Worm (Caenorhabditis elegans): Measurements from ENCODE around the gene F56B3.9.

Gene F56B3.9

ce11 chrIV:801162-801561 is 30.0 kb downstream of the F56B3.9 start:
- no peak for TF ChIP-seq T26A5.8 (tag; optimal IDR thresholded peaks at IDR 0.05)
- TF ChIP-seq sdz-38 (tag; optimal IDR thresholded peaks at IDR 0.05), result no peak
- no peak for TF ChIP-seq ama-1 (optimal IDR thresholded peaks at IDR 0.05)
- TF ChIP-seq ama-1 (GFP tag; optimal IDR thresholded peaks at IDR 0.05), result no peak
- TF ChIP-seq snpc-3.4 (tag; optimal IDR thresholded peaks at IDR 0.05), result no peak
- TF ChIP-seq egrh-3 (GFP tag; IDR thresholded peaks at IDR 0.05), result no peak

- TF ChIP-seq nhr-90 (tag; optimal IDR thresholded peaks at IDR 0.05), result no peak
- TF ChIP-seq somi-1 (GFP tag; optimal IDR thresholded peaks at IDR 0.05), result no peak
- no peak for TF ChIP-seq nfya-2 (GFP tag; IDR thresholded peaks at IDR 0.05)
- no peak for TF ChIP-seq zim-3 (tag; optimal IDR thresholded peaks at IDR 0.05)
- no peak for TF ChIP-seq Y53F4B.3 (GFP tag; IDR thresholded peaks at IDR 0.05)
Measured at ce11 chrIV:804802-805201, 33.6 kb downstream of the F56B3.9 start, which contains the start of gene Y55F3BL.4. TSS of gene Y55F3BL.4 (plus strand) at chrIV:805102.

- TF ChIP-seq mcd-1 (GFP tag; IDR thresholded peaks at IDR 0.05) (no peak), aptf-2 (GFP tag; conservative IDR thresholded peaks at IDR 0.05) (no peak), hlh-26 (GFP tag; conservative IDR thresholded peaks at IDR 0.05) (no peak)
Measured at ce11 chrIV:805693-806092, 34.5 kb downstream of the F56B3.9 start.

ce11 chrIV:807027-807516 is 35.9 kb downstream of the F56B3.9 start, which contains the start of gene Y55F3BL.6:
TSS of gene Y55F3BL.6 (minus strand) at chrIV:807077.
- TF ChIP-seq B0035.1 (tag; optimal IDR thresholded peaks at IDR 0.05) (no peak), F33H1.4 (GFP tag; IDR thresholded peaks at IDR 0.05) (peak; percentile 23; the same call in 1 of the 2 replicates), madf-3 (GFP tag; IDR thresholded peaks at IDR 0.05) (0 out of 2 replicates have a peak, but pooled peaks have one; percentile 50), cebp-1 (GFP tag; IDR thresholded peaks at IDR 0.05) (no peak), cebp-1 (tag; optimal IDR thresholded peaks at IDR 0.05) (peak; percentile 18), lsl-1 (GFP tag; optimal IDR thresholded peaks at IDR 0.05) (peak; percentile 31), ZK185.1 (tag; optimal IDR thresholded peaks at IDR 0.05; ENCODE audit: poor library complexity, severe bottlenecking) (no peak), mcd-1 (GFP tag; IDR thresholded peaks at IDR 0.05) (peak; percentile 31; the same call in 1 of the 2 replicates), snpc-1.3 (tag; optimal IDR thresholded peaks at IDR 0.05; ENCODE audit: insufficient read depth) (no peak), him-1 (tag; optimal IDR thresholded peaks at IDR 0.05) (no peak), hsf-1 (GFP tag; IDR thresholded peaks at IDR 0.05) (0 out of 2 replicates have a peak, but pooled peaks have one; percentile 52), efl-1 (GFP tag; optimal IDR thresholded peaks at IDR 0.05) (peak; percentile 28), tbp1 (GFP tag; optimal IDR thresholded peaks at IDR 0.05) (peak; percentile 5), madf-8 (GFP tag; conservative IDR thresholded peaks at IDR 0.05) (no peak), rpc-1 (optimal IDR thresholded peaks at IDR 0.05) (no peak), rpc-1 (tag; optimal IDR thresholded peaks at IDR 0.05) (no peak), snpc-4 (GFP tag; optimal IDR thresholded peaks at IDR 0.05) (no peak), snpc-4 (tag; optimal IDR thresholded peaks at IDR 0.05) (no peak), attf-3 (GFP tag; conservative IDR thresholded peaks at IDR 0.05) (peak; percentile 85), lin-54 (GFP tag; optimal IDR thresholded peaks at IDR 0.05) (peak; percentile 89), F37B4.10 (GFP tag; IDR thresholded peaks at IDR 0.05) (no peak)

ce11 chrIV:813341-813740 is 42.2 kb downstream of the F56B3.9 start:
- peak; percentile 66; the same call in 1 of the 2 replicates for TF ChIP-seq rcor-1 (GFP tag; IDR thresholded peaks at IDR 0.05)
- peak; percentile 66 for TF ChIP-seq K11D2.4 (GFP tag; IDR thresholded peaks at IDR 0.05)
- 0 out of 2 replicates have a peak, but pooled peaks have one; percentile 36 for TF ChIP-seq F37B4.10 (GFP tag; IDR thresholded peaks at IDR 0.05)
- peak; percentile 48; the same call in 1 of the 2 replicates for TF ChIP-seq egl-44 (GFP tag; IDR thresholded peaks at IDR 0.05)
- peak; percentile 37; the same call in 1 of the 2 replicates for TF ChIP-seq egrh-3 (GFP tag; IDR thresholded peaks at IDR 0.05)
- TF ChIP-seq dox-1 (GFP tag; IDR thresholded peaks at IDR 0.05), result peak; percentile 74
- TF ChIP-seq pbrm-1 (GFP tag; IDR thresholded peaks at IDR 0.05), result peak; percentile 21; the same call in 1 of the 2 replicates
- TF ChIP-seq zfh-2 (GFP tag; conservative IDR thresholded peaks at IDR 0.05), result peak; percentile 55
- peak; percentile 67 for TF ChIP-seq ceh-100 (GFP tag; IDR thresholded peaks at IDR 0.05)
- TF ChIP-seq lag-1 (GFP tag; IDR thresholded peaks at IDR 0.05), result 0 out of 2 replicates have a peak, but pooled peaks have one; percentile 28
- peak; percentile 30; the same call in 1 of the 2 replicates for TF ChIP-seq cebp-1 (GFP tag; IDR thresholded peaks at IDR 0.05)
- TF ChIP-seq cebp-1 (tag; optimal IDR thresholded peaks at IDR 0.05), result peak; percentile 24
- TF ChIP-seq lin-26 (GFP tag; IDR thresholded peaks at IDR 0.05), result 0 out of 2 replicates have a peak, but pooled peaks have one; percentile 23
